7 worm cellular contexts compared by ENCODE assay signal in the genomic region with DNA sequence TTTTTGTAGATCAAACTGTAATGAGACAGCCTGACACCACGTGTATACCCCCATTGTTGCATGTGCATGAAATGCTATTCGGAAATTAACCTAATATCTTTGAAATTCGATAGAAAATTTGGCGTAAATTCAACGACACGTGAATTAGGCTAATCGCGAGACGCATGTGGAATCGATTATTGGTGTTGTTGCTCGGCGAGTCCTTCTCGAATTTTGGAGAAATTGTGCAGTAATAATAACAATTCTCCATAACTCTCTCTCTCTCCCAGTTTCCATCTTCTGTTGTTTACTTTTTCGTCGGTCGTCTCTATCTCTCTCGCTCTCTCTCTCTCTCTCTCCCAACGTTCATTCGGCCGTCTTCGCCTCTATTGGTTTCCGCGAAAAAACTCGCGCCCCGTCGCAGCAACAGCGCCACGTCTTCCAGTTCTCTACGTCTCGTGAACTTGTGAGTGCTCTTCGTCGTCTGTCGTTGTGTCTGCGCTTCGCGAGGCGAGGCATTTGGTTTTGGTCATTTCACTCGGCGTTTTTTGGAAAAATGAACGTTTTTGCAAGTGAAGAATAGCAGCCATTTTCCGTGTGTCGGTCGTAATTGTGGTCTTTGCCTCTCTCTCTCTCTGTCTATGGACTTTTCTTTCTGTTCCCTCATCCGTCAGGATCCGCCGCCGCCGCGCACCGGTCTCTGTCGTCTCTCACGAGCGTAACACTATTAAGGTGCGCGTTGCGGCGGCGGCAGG.
TF ChIP-seq lines count a peak whose summit lies in the region.

No protein-coding gene starts in this region.

TF ChIP-seq in whole organism, L1 larva, 84 proteins besides CTCF, POLR2A, EP300 and RAD21 (continues in another document):
- TF ChIP-seq dpl-1 (GFP tag; optimal IDR thresholded peaks at IDR 0.05; lab: Kevin White, UChicago) = peak; percentile 40 to 49 (median 42)
- peak; percentile 39 for TF ChIP-seq pax-3 (tag; optimal IDR thresholded peaks at IDR 0.05; lab: Kevin White, UChicago)
- TF ChIP-seq xbp-1 (tag; optimal IDR thresholded peaks at IDR 0.05; lab: Kevin White, UChicago) = peak; percentile 77
- TF ChIP-seq F16B12.6 (tag; optimal IDR thresholded peaks at IDR 0.05; lab: Kevin White, UChicago) = peak; percentile 37
- no peak for TF ChIP-seq nhr-237 (tag; optimal IDR thresholded peaks at IDR 0.05; lab: Kevin White, UChicago)
- peak; percentile 37 to 70 for TF ChIP-seq lsy-2 (tag; optimal IDR thresholded peaks at IDR 0.05; lab: Kevin White, UChicago)
- peak; percentile 54 for TF ChIP-seq jun-1 (tag; optimal IDR thresholded peaks at IDR 0.05; lab: Kevin White, UChicago)
- peak; percentile 66 to 76 for TF ChIP-seq efl-1 (optimal IDR thresholded peaks at IDR 0.05; lab: Kevin White, UChicago)
- TF ChIP-seq efl-1 (GFP tag; optimal IDR thresholded peaks at IDR 0.05 in 1 of 2; lab: Kevin White, UChicago) = peak; percentile 44 to 93
- no peak for TF ChIP-seq unc-30 (tag; optimal IDR thresholded peaks at IDR 0.05; lab: Kevin White, UChicago)
- TF ChIP-seq C16A3.4 (tag; optimal IDR thresholded peaks at IDR 0.05; lab: Kevin White, UChicago) = peak; percentile 20

TF ChIP-seq in whole organism, L2 larva, 48 proteins besides CTCF, POLR2A, EP300 and RAD21 (continues in another document):
- no peak for TF ChIP-seq ceh-82 (tag; optimal IDR thresholded peaks at IDR 0.05; lab: Kevin White, UChicago)
- no peak for TF ChIP-seq nhr-12 (tag; optimal IDR thresholded peaks at IDR 0.05; lab: Kevin White, UChicago)
- no peak for TF ChIP-seq nhr-11 (tag; optimal IDR thresholded peaks at IDR 0.05; lab: Kevin White, UChicago)
- TF ChIP-seq nhr-6 (tag; optimal IDR thresholded peaks at IDR 0.05; lab: Kevin White, UChicago) = no peak
- peak; percentile 80 for TF ChIP-seq fos-1 (tag; optimal IDR thresholded peaks at IDR 0.05; lab: Kevin White, UChicago)
- no peak for TF ChIP-seq egl-27 (tag; optimal IDR thresholded peaks at IDR 0.05; lab: Kevin White, UChicago)
- peak; percentile 44 for TF ChIP-seq gmeb-1 (tag; optimal IDR thresholded peaks at IDR 0.05; lab: Kevin White, UChicago)
- TF ChIP-seq lin-13 (GFP tag; optimal IDR thresholded peaks at IDR 0.05; lab: Kevin White, UChicago) = peak; percentile 60
- TF ChIP-seq crh-2 (tag; optimal IDR thresholded peaks at IDR 0.05; lab: Kevin White, UChicago) = peak; percentile 94
- peak; percentile 38 to 71 for TF ChIP-seq lsy-2 (tag; optimal IDR thresholded peaks at IDR 0.05; lab: Kevin White, UChicago)
- no peak for TF ChIP-seq nhr-237 (tag; optimal IDR thresholded peaks at IDR 0.05; lab: Kevin White, UChicago)
- no peak for TF ChIP-seq nhr-10 (tag; optimal IDR thresholded peaks at IDR 0.05; lab: Kevin White, UChicago)

TF ChIP-seq in whole organism, L3 larva, 47 proteins besides CTCF, POLR2A, EP300 and RAD21 (continues in another document):
- TF ChIP-seq pqm-1 (tag; optimal IDR thresholded peaks at IDR 0.05; lab: Kevin White, UChicago) = peak; percentile 52
- peak; percentile 92 for TF ChIP-seq pha-4 (tag; optimal IDR thresholded peaks at IDR 0.05; lab: Kevin White, UChicago)
- TF ChIP-seq hmg-11 (tag; optimal IDR thresholded peaks at IDR 0.05; lab: Kevin White, UChicago) = peak; percentile 72
- no peak for TF ChIP-seq ceh-16 (tag; optimal IDR thresholded peaks at IDR 0.05; lab: Kevin White, UChicago)
- TF ChIP-seq elt-2 (tag; optimal IDR thresholded peaks at IDR 0.05; lab: Kevin White, UChicago) = peak; percentile 44
- TF ChIP-seq nfya-1 (tag; optimal IDR thresholded peaks at IDR 0.05; lab: Kevin White, UChicago; ENCODE audit: insufficient read depth) = peak; percentile 92
- TF ChIP-seq lin-15B (tag; optimal IDR thresholded peaks at IDR 0.05; lab: Kevin White, UChicago) = peak; percentile 53
- peak; percentile 22 for TF ChIP-seq egl-27 (tag; optimal IDR thresholded peaks at IDR 0.05; lab: Kevin White, UChicago)
- peak; percentile 27 for TF ChIP-seq jun-1 (tag; optimal IDR thresholded peaks at IDR 0.05; lab: Kevin White, UChicago)
- TF ChIP-seq zag-1 (tag; optimal IDR thresholded peaks at IDR 0.05; lab: Kevin White, UChicago) = no peak
- TF ChIP-seq lin-39 (tag; optimal IDR thresholded peaks at IDR 0.05; lab: Kevin White, UChicago) = peak; percentile 82
- TF ChIP-seq eor-1 (tag; optimal IDR thresholded peaks at IDR 0.05; lab: Kevin White, UChicago) = no peak

TF ChIP-seq in whole organism, L4 larva, 104 proteins besides CTCF, POLR2A, EP300 and RAD21 (continues in another document):
- no peak for TF ChIP-seq attf-4 (tag; optimal IDR thresholded peaks at IDR 0.05; lab: Kevin White, UChicago)
- peak; percentile 69 for TF ChIP-seq set-16 (GFP tag; IDR thresholded peaks at IDR 0.05; lab: Robert Waterston, UW)
- peak; percentile 64 for TF ChIP-seq nhr-28 (tag; optimal IDR thresholded peaks at IDR 0.05; lab: Kevin White, UChicago)
- peak; percentile 91 for TF ChIP-seq hlh-11 (tag; optimal IDR thresholded peaks at IDR 0.05; lab: Kevin White, UChicago)
- TF ChIP-seq egl-43 (GFP tag; IDR thresholded peaks at IDR 0.05; lab: Robert Waterston, UW) = peak; percentile 69; the same call in 1 of the 2 replicates
- TF ChIP-seq hmg-1.1 (GFP tag; IDR thresholded peaks at IDR 0.05; lab: Robert Waterston, UW) = peak; percentile 85
- TF ChIP-seq zip-2 (tag; optimal IDR thresholded peaks at IDR 0.05; lab: Kevin White, UChicago) = peak; percentile 21
- TF ChIP-seq dve-1 (tag; optimal IDR thresholded peaks at IDR 0.05; lab: Kevin White, UChicago; ENCODE audit: insufficient read depth) = peak; percentile 71
- peak; percentile 74 for TF ChIP-seq fkh-10 (GFP tag; optimal IDR thresholded peaks at IDR 0.05; lab: Kevin White, UChicago)
- TF ChIP-seq mdl-1 (tag; optimal IDR thresholded peaks at IDR 0.05; lab: Kevin White, UChicago) = peak; percentile 31 to 81
- TF ChIP-seq hif-1 (tag; optimal IDR thresholded peaks at IDR 0.05; lab: Kevin White, UChicago) = peak in 1 of 2 experiments; percentile 50
- TF ChIP-seq dmd-6 (GFP tag; IDR thresholded peaks at IDR 0.05; lab: Robert Waterston, UW) = peak; percentile 66

TF ChIP-seq in whole organism, late embryonic, 69 proteins besides CTCF, POLR2A, EP300 and RAD21 (continues in another document):
- TF ChIP-seq sox-4 (tag; optimal IDR thresholded peaks at IDR 0.05; lab: Kevin White, UChicago) (no peak), ceh-45 (GFP tag; IDR thresholded peaks at IDR 0.05; lab: Robert Waterston, UW) (no peak), ceh-2 (tag; optimal IDR thresholded peaks at IDR 0.05; lab: Kevin White, UChicago) (peak; percentile 25), ceh-34 (tag; optimal IDR thresholded peaks at IDR 0.05; lab: Kevin White, UChicago) (peak; percentile 50), ref-2 (tag; optimal IDR thresholded peaks at IDR 0.05; lab: Kevin White, UChicago) (no peak), pros-1 (tag; optimal IDR thresholded peaks at IDR 0.05; lab: Kevin White, UChicago) (peak; percentile 1), dve-1 (tag; optimal IDR thresholded peaks at IDR 0.05; lab: Kevin White, UChicago) (no peak), elt-4 (tag; optimal IDR thresholded peaks at IDR 0.05; lab: Kevin White, UChicago) (no peak), che-1 (tag; optimal IDR thresholded peaks at IDR 0.05; lab: Kevin White, UChicago) (no peak), pat-9 (tag; optimal IDR thresholded peaks at IDR 0.05; lab: Kevin White, UChicago) (no peak), tbx-7 (tag; optimal IDR thresholded peaks at IDR 0.05; lab: Kevin White, UChicago) (no peak), ceh-31 (tag; optimal IDR thresholded peaks at IDR 0.05; lab: Kevin White, UChicago) (peak; percentile 42), ceh-22 (tag; optimal IDR thresholded peaks at IDR 0.05; lab: Kevin White, UChicago) (no peak), unc-55 (GFP tag; optimal IDR thresholded peaks at IDR 0.05; lab: Kevin White, UChicago) (peak; percentile 31)

TF ChIP-seq in whole organism, mixed stage, embryonic, 35 proteins besides CTCF, POLR2A, EP300 and RAD21:
- TF ChIP-seq ceh-39 (tag; optimal IDR thresholded peaks at IDR 0.05; lab: Kevin White, UChicago) (no peak), ces-1 (GFP tag; optimal IDR thresholded peaks at IDR 0.05; lab: Kevin White, UChicago) (peak; percentile 11), M03D4.4 (tag; optimal IDR thresholded peaks at IDR 0.05; lab: Kevin White, UChicago) (no peak), snpc-4 (tag; optimal IDR thresholded peaks at IDR 0.05; lab: Kevin White, UChicago) (no peak), pha-4 (tag; optimal IDR thresholded peaks at IDR 0.05; lab: Kevin White, UChicago) (peak; percentile 80), ztf-11 (tag; optimal IDR thresholded peaks at IDR 0.05; lab: Kevin White, UChicago) (no peak), lin-32 (GFP tag; optimal IDR thresholded peaks at IDR 0.05; lab: Kevin White, UChicago) (peak; percentile 27)

TF ChIP-seq in whole organism, young adult, 124 proteins besides CTCF, POLR2A, EP300 and RAD21 (continues in another document):
- no peak for TF ChIP-seq somi-1 (GFP tag; optimal IDR thresholded peaks at IDR 0.05; lab: Kevin White, UChicago)
- TF ChIP-seq repo-1 (tag; optimal IDR thresholded peaks at IDR 0.05; lab: Kevin White, UChicago) = peak; percentile 13
- TF ChIP-seq akir-1 (GFP tag; optimal IDR thresholded peaks at IDR 0.05; lab: Kevin White, UChicago) = no peak
- peak; percentile 65 for TF ChIP-seq mcd-1 (GFP tag; IDR thresholded peaks at IDR 0.05; lab: Robert Waterston, UW)
- TF ChIP-seq madf-10 (tag; optimal IDR thresholded peaks at IDR 0.05; lab: Kevin White, UChicago) = peak; percentile 40
- TF ChIP-seq snpc-4 (GFP tag; optimal IDR thresholded peaks at IDR 0.05; lab: Kevin White, UChicago) = no peak
- peak in 2 of 4 experiments; percentile 6 to 48 for TF ChIP-seq snpc-4 (tag; optimal IDR thresholded peaks at IDR 0.05; lab: Kevin White, UChicago)
- peak; percentile 68 for TF ChIP-seq lin-40 (tag; optimal IDR thresholded peaks at IDR 0.05; lab: Kevin White, UChicago)
- no peak for TF ChIP-seq ceh-40 (GFP tag; IDR thresholded peaks at IDR 0.05; lab: Robert Waterston, UW)
- TF ChIP-seq snpc-1.1 (tag; optimal IDR thresholded peaks at IDR 0.05; lab: Kevin White, UChicago; ENCODE audit: insufficient read depth) = no peak
- no peak for TF ChIP-seq ccch-3 (GFP tag; optimal IDR thresholded peaks at IDR 0.05; lab: Kevin White, UChicago)
- peak; percentile 76 for TF ChIP-seq K12H6.12 (tag; optimal IDR thresholded peaks at IDR 0.05; lab: Kevin White, UChicago)
- no peak for TF ChIP-seq pbrm-1 (GFP tag; IDR thresholded peaks at IDR 0.05; lab: Robert Waterston, UW)
- TF ChIP-seq lin-35 (GFP tag; optimal IDR thresholded peaks at IDR 0.05; lab: Kevin White, UChicago) = peak in 1 of 3 experiments; percentile 44
- TF ChIP-seq ceh-27 (GFP tag; optimal IDR thresholded peaks at IDR 0.05; lab: Kevin White, UChicago) = peak; percentile 55
- no peak for TF ChIP-seq fkh-3 (tag; optimal IDR thresholded peaks at IDR 0.05; lab: Kevin White, UChicago)
- peak; percentile 3 for TF ChIP-seq lin-54 (GFP tag; optimal IDR thresholded peaks at IDR 0.05; lab: Kevin White, UChicago)
- no peak for TF ChIP-seq F57C9.4 (tag; optimal IDR thresholded peaks at IDR 0.05; lab: Kevin White, UChicago)
- no peak for TF ChIP-seq hmg-20 (GFP tag; IDR thresholded peaks at IDR 0.05; lab: Robert Waterston, UW)
- no peak for TF ChIP-seq cebp-1 (GFP tag; IDR thresholded peaks at IDR 0.05; lab: Robert Waterston, UW)
- TF ChIP-seq cebp-1 (tag; optimal IDR thresholded peaks at IDR 0.05; lab: Kevin White, UChicago) = peak; percentile 75
- peak; percentile 82 for TF ChIP-seq hmg-1.2 (GFP tag; IDR thresholded peaks at IDR 0.05; lab: Robert Waterston, UW)
